Worm (Caenorhabditis elegans): ENCODE data around the gene F56D5.6.

F56D5.6 gene

ce11 chrIV:9422408-9422807 lies 20.7 kb downstream of the F56D5.6 start, which contains the start of gene F56D5.9:
Gene F56D5.9, minus strand, starts transcription at chrIV:9422508.
- no peak for TF ChIP-seq unc-62 (GFP tag; optimal IDR thresholded peaks at IDR 0.05)

- TF ChIP-seq unc-62 (GFP tag; optimal IDR thresholded peaks at IDR 0.05), result no peak
These were observed 21.4 kb downstream of the F56D5.6 start, which contains the start of gene srxa-2 for ce11 chrIV:9423095-9423494. Gene srxa-2, plus strand, starts transcription at chrIV:9423395.

ce11 chrIV:9427959-9428358 lies 26.2 kb downstream of the F56D5.6 start, which contains the start of gene F59B8.1:
Gene F59B8.1, plus strand, starts transcription at chrIV:9428259.
- no peak for TF ChIP-seq unc-62 (GFP tag; optimal IDR thresholded peaks at IDR 0.05)

- TF ChIP-seq unc-62 (GFP tag; optimal IDR thresholded peaks at IDR 0.05), result no peak
These were observed 30.6 kb downstream of the F56D5.6 start for ce11 chrIV:9432327-9432726.

- no peak for TF ChIP-seq unc-62 (GFP tag; optimal IDR thresholded peaks at IDR 0.05)
These were observed 37.0 kb downstream of the F56D5.6 start for ce11 chrIV:9438753-9439152.

ce11 chrIV:9440880-9441336 lies 39.2 kb downstream of the F56D5.6 start, which contains the start of gene idh-1:
Gene idh-1, minus strand, starts transcription at chrIV:9441107.
- no peak for TF ChIP-seq unc-62 (GFP tag; optimal IDR thresholded peaks at IDR 0.05)

- TF ChIP-seq unc-62 (GFP tag; optimal IDR thresholded peaks at IDR 0.05), result no peak
These were observed 39.7 kb downstream of the F56D5.6 start for ce11 chrIV:9441391-9441790.

- no peak for TF ChIP-seq unc-62 (GFP tag; optimal IDR thresholded peaks at IDR 0.05)
These were observed 40.4 kb downstream of the F56D5.6 start for ce11 chrIV:9442106-9442532.

- TF ChIP-seq unc-62 (GFP tag; optimal IDR thresholded peaks at IDR 0.05), result no peak
These were observed 42.2 kb downstream of the F56D5.6 start, which contains the start of gene F38E11.9 for ce11 chrIV:9443940-9444339. Gene F38E11.9, minus strand, starts transcription at chrIV:9444040.

- no peak for TF ChIP-seq unc-62 (GFP tag; optimal IDR thresholded peaks at IDR 0.05)
These were observed 42.8 kb downstream of the F56D5.6 start for ce11 chrIV:9444417-9445026.

- TF ChIP-seq unc-62 (GFP tag; optimal IDR thresholded peaks at IDR 0.05), result no peak
These were observed 43.7 kb downstream of the F56D5.6 start, which contains the start of gene hsp-12.3 for ce11 chrIV:9445407-9445806. Gene hsp-12.3, minus strand, starts transcription at chrIV:9445507.

- no peak for TF ChIP-seq unc-62 (GFP tag; optimal IDR thresholded peaks at IDR 0.05)
These were observed 45.5 kb downstream of the F56D5.6 start, which contains the start of gene hsp-12.6 for ce11 chrIV:9447209-9447608. Gene hsp-12.6, minus strand, starts transcription at chrIV:9447228.

ce11 chrIV:9450375-9450774 lies 48.7 kb downstream of the F56D5.6 start, which contains the start of gene cpin-1:
Gene cpin-1, plus strand, starts transcription at chrIV:9450675.
- no peak for TF ChIP-seq unc-62 (GFP tag; optimal IDR thresholded peaks at IDR 0.05)

- TF ChIP-seq unc-62 (GFP tag; optimal IDR thresholded peaks at IDR 0.05), result no peak
These were observed 50.1 kb downstream of the F56D5.6 start for ce11 chrIV:9451816-9452215.

ce11 chrIV:9457400-9457799 lies 55.7 kb downstream of the F56D5.6 start, which contains the start of gene cutl-17:
Gene cutl-17, minus strand, starts transcription at chrIV:9457500.
- TF ChIP-seq unc-62 (GFP tag; optimal IDR thresholded peaks at IDR 0.05), result no peak

ce11 chrIV:9459224-9459781 lies 57.6 kb downstream of the F56D5.6 start, which contains the start of gene copb-2:
Gene copb-2, plus strand, starts transcription at chrIV:9459731.
- TF ChIP-seq unc-62 (GFP tag; optimal IDR thresholded peaks at IDR 0.05), result no peak
